Fruit fly (Drosophila melanogaster): ENCODE measurements around the gene CG9312.
A peak's percentile ranks its signal among the peaks of the same experiment; 100 is the strongest.

The CG9312 gene

DNA sequence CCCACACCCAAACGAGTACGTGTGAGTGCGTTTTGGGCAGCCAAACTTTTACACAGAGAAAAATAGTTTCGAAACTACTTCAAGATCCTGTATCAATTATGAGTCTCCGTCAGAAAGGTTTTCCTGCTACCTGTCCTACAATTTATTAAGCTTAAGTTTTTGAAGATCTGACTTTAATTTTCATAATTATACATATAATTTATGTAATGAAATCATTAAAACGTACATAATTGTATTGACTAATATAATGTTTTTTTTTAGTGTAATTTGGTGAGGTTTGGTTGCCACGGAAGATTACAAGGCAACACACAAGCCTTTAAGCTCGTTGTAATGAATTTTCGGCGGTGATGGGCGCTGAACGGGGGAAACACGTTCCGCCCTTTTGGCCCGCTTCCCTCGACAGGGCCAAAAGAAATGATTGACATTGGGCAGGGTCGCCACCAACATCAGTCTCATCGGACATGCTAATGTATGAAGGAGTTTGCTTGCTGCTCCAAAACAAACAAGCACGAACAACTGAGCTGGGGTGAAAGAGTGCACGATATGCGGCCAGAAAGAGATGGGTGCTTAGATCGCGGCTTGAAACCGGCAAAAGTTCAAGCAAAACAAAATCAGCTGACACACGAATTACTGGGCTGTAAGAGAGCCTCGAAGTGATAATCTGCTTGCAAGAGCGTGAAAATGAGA, 28.6 kb downstream of the CG9312 start (continued):
- TF ChIP-seq CG15696 (tag; optimal IDR thresholded peaks at IDR 0.05) (no peak), ssp (GFP tag; IDR thresholded peaks at IDR 0.05) (peak; percentile 51; the same call in 1 of the 2 replicates), CG11085 (GFP tag; IDR thresholded peaks at IDR 0.05) (no peak), Kr (GFP tag; optimal IDR thresholded peaks at IDR 0.05) (no peak), Aef1 (GFP tag; IDR thresholded peaks at IDR 0.05) (no peak), Neu2 (GFP tag; optimal IDR thresholded peaks at IDR 0.05; ENCODE audit: borderline replicate concordance) (no peak), gem (tag; optimal IDR thresholded peaks at IDR 0.05) (peak; percentile 89), Lhr (GFP tag; optimal IDR thresholded peaks at IDR 0.05) (peak; percentile 64), Eip74EF (GFP tag; optimal IDR thresholded peaks at IDR 0.05) (peak in 1 of 2 experiments; percentile 4), gfzf (GFP tag; optimal IDR thresholded peaks at IDR 0.05) (no peak), Sry-δ (GFP tag; optimal IDR thresholded peaks at IDR 0.05) (no peak), CG14014 (GFP tag; IDR thresholded peaks at IDR 0.05) (no peak), Xrp1 (GFP tag; IDR thresholded peaks at IDR 0.05) (peak; percentile 83), CG11696 (GFP tag; IDR thresholded peaks at IDR 0.05) (0 out of 2 replicates have a peak, but pooled peaks have one; percentile 25), CG14710 (tag; optimal IDR thresholded peaks at IDR 0.05) (peak; percentile 73), Pdp1 (GFP tag; optimal IDR thresholded peaks at IDR 0.05) (peak in 1 of 2 experiments; percentile 24), scrt (GFP tag; optimal IDR thresholded peaks at IDR 0.05) (peak; percentile 26), rib (GFP tag; IDR thresholded peaks at IDR 0.05) (no peak), CG8089 (GFP tag; optimal IDR thresholded peaks at IDR 0.05) (no peak), CG3407 (GFP tag; optimal IDR thresholded peaks at IDR 0.05) (peak; percentile 74), Myb (GFP tag; optimal IDR thresholded peaks at IDR 0.05) (no peak), CG33213 (GFP tag; optimal IDR thresholded peaks at IDR 0.05) (no peak), jigr1 (GFP tag; IDR thresholded peaks at IDR 0.05) (no peak), CG32767 (GFP tag; IDR thresholded peaks at IDR 0.05) (peak; percentile 51; the same call in 1 of the 2 replicates), CG2889 (GFP tag; IDR thresholded peaks at IDR 0.05) (no peak), CG13624 (GFP tag; optimal IDR thresholded peaks at IDR 0.05) (no peak), abd-A (tag; optimal IDR thresholded peaks at IDR 0.05) (no peak), CG16813 (GFP tag; IDR thresholded peaks at IDR 0.05; ENCODE audit: partially characterized antibody) (no peak), Mad (GFP tag; optimal IDR thresholded peaks at IDR 0.05) (peak; percentile 26), CG14965 (GFP tag; optimal IDR thresholded peaks at IDR 0.05; ENCODE audit: borderline replicate concordance) (no peak), CG8944 (GFP tag; optimal IDR thresholded peaks at IDR 0.05) (peak; percentile 18), CG3726 (GFP tag; IDR thresholded peaks at IDR 0.05) (0 out of 3 replicates have a peak, but pooled peaks have one; percentile 12), CG14050 (GFP tag; IDR thresholded peaks at IDR 0.05) (peak; percentile 33; the same call in 2 of the 3 replicates), CG10654 (GFP tag; optimal IDR thresholded peaks at IDR 0.05) (peak; percentile 38), Nf-YC (tag; optimal IDR thresholded peaks at IDR 0.05) (no peak), chinmo (GFP tag; IDR thresholded peaks at IDR 0.05; ENCODE audit: partially characterized antibody) (no peak), kah (GFP tag; optimal IDR thresholded peaks at IDR 0.05) (peak; percentile 13), CG17568 (GFP tag; optimal IDR thresholded peaks at IDR 0.05) (peak; percentile 53), CG2116 (GFP tag; optimal IDR thresholded peaks at IDR 0.05) (no peak), CG8388 (GFP tag; optimal IDR thresholded peaks at IDR 0.05) (peak; percentile 86), CG9932 (GFP tag; IDR thresholded peaks at IDR 0.05) (no peak), CG2120 (GFP tag; optimal IDR thresholded peaks at IDR 0.05) (no peak), CG13424 (tag; optimal IDR thresholded peaks at IDR 0.05) (peak; percentile 78), CG4424 (GFP tag; optimal IDR thresholded peaks at IDR 0.05) (peak; percentile 76), CkIIα-i1 (GFP tag; IDR thresholded peaks at IDR 0.05) (no peak), sqz (GFP tag; optimal IDR thresholded peaks at IDR 0.05) (no peak), CG4282 (GFP tag; optimal IDR thresholded peaks at IDR 0.05) (no peak), CoRest (tag; optimal IDR thresholded peaks at IDR 0.05) (peak; percentile 74), sob (GFP tag; IDR thresholded peaks at IDR 0.05) (peak; percentile 17; the same call in 1 of the 2 replicates)

Data from whole organism, embryonic.